Worm (Caenorhabditis elegans): ENCODE results near the gene hmit-1.3.

The hmit-1.3 gene

DNA sequence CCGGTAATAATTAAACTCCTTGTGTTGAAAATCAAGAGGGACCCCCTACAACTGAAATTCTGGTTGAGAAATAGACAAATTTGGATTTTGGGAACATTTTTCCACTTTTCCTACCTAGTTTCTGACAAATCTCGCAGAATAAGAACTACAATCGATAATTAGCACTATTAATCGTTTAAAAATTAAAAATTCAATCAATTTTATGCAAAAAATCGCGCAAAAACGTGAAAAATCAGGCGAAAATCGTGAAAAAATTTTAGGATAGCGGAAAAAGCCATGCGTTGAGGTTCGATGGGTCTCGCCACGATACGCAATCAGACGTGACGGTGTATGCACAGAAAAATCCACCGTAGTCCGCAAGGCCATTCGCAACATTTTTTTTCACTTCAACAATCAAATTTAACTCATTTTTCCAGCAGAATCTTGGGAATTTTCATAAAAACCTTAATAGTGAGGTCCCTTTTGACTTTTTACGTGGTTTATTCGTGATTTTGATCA lies 14.3 kb downstream of the hmit-1.3 start, which contains the start of gene lias-1 (continued):
- TF ChIP-seq dox-1 (GFP tag; IDR thresholded peaks at IDR 0.05) (peak; percentile 75), C17E4.6 (GFP tag; IDR thresholded peaks at IDR 0.05) (no peak), pha-4 (tag; optimal IDR thresholded peaks at IDR 0.05) (peak; percentile 31)

- peak; percentile 32; the same call in 1 of the 2 replicates for TF ChIP-seq egl-44 (GFP tag; IDR thresholded peaks at IDR 0.05)
- TF ChIP-seq ztf-3 (GFP tag; optimal IDR thresholded peaks at IDR 0.05), result no peak
Measured at ce11 chrIII:3504239-3504638, 15.2 kb downstream of the hmit-1.3 start.

ce11 chrIII:3503286-3503685 lies 16.1 kb downstream of the hmit-1.3 start, which contains the start of gene rpl-16:
Gene rpl-16, minus strand, starts transcription at chrIII:3503604.
- TF ChIP-seq madf-6 (GFP tag; IDR thresholded peaks at IDR 0.05), result peak; percentile 53; the same call in 1 of the 2 replicates
- TF ChIP-seq athp-1 (tag; optimal IDR thresholded peaks at IDR 0.05), result no peak
- no peak; the same call in 1 of the 2 replicates for TF ChIP-seq B0336.3 (GFP tag; IDR thresholded peaks at IDR 0.05)
- no peak for TF ChIP-seq Y95B8A.8 (GFP tag; IDR thresholded peaks at IDR 0.05)
- TF ChIP-seq madf-3 (GFP tag; IDR thresholded peaks at IDR 0.05), result no peak
- TF ChIP-seq attf-6 (GFP tag; IDR thresholded peaks at IDR 0.05), result 0 out of 2 replicates have a peak, but pooled peaks have one; percentile 7
- TF ChIP-seq cebp-1 (GFP tag; IDR thresholded peaks at IDR 0.05), result no peak
- TF ChIP-seq cebp-1 (tag; optimal IDR thresholded peaks at IDR 0.05), result peak; percentile 22
- no peak for TF ChIP-seq hlh-26 (GFP tag; conservative IDR thresholded peaks at IDR 0.05)
- no peak for TF ChIP-seq F23B12.7 (tag; optimal IDR thresholded peaks at IDR 0.05; ENCODE audit: insufficient read depth)
- TF ChIP-seq nfya-2 (GFP tag; IDR thresholded peaks at IDR 0.05), result no peak
- no peak for TF ChIP-seq gei-17 (GFP tag; optimal IDR thresholded peaks at IDR 0.05)
- TF ChIP-seq zfh-2 (GFP tag; conservative IDR thresholded peaks at IDR 0.05), result no peak
- no peak for TF ChIP-seq somi-1 (GFP tag; optimal IDR thresholded peaks at IDR 0.05)
- no peak for TF ChIP-seq K11D2.4 (GFP tag; IDR thresholded peaks at IDR 0.05)
- no peak; the same call in 1 of the 2 replicates for TF ChIP-seq ceh-40 (GFP tag; IDR thresholded peaks at IDR 0.05)
- TF ChIP-seq aptf-3 (GFP tag; IDR thresholded peaks at IDR 0.05), result peak; percentile 60; the same call in 1 of the 2 replicates
- no peak for TF ChIP-seq Y67H2A.10 (GFP tag; conservative IDR thresholded peaks at IDR 0.05)
- TF ChIP-seq atf-7 (tag; optimal IDR thresholded peaks at IDR 0.05), result no peak
- no peak for TF ChIP-seq lsl-1 (GFP tag; optimal IDR thresholded peaks at IDR 0.05)
- TF ChIP-seq Y79H2A.3 (GFP tag; conservative IDR thresholded peaks at IDR 0.05), result no peak
- peak; percentile 70 for TF ChIP-seq Y53G8AR.9 (GFP tag; conservative IDR thresholded peaks at IDR 0.05)
- TF ChIP-seq ztf-6 (GFP tag; IDR thresholded peaks at IDR 0.05), result no peak
- no peak for TF ChIP-seq sptf-2 (GFP tag; optimal IDR thresholded peaks at IDR 0.05)
- no peak for TF ChIP-seq ztf-3 (GFP tag; optimal IDR thresholded peaks at IDR 0.05)
- peak; percentile 18; the same call in 1 of the 2 replicates for TF ChIP-seq F33H1.4 (GFP tag; IDR thresholded peaks at IDR 0.05)
- no peak for TF ChIP-seq F52B5.7 (tag; optimal IDR thresholded peaks at IDR 0.05)
- no peak for TF ChIP-seq ztf-18 (tag; optimal IDR thresholded peaks at IDR 0.05)
- no peak for TF ChIP-seq snpc-1.3 (tag; optimal IDR thresholded peaks at IDR 0.05; ENCODE audit: insufficient read depth)
- TF ChIP-seq hmg-1.2 (GFP tag; IDR thresholded peaks at IDR 0.05), result peak; percentile 17; the same call in 1 of the 2 replicates
- no peak for TF ChIP-seq dpl-1 (GFP tag; optimal IDR thresholded peaks at IDR 0.05)
- TF ChIP-seq attf-3 (GFP tag; conservative IDR thresholded peaks at IDR 0.05), result no peak
- TF ChIP-seq fkh-3 (tag; optimal IDR thresholded peaks at IDR 0.05), result no peak
- TF ChIP-seq rec-8 (tag; optimal IDR thresholded peaks at IDR 0.05), result no peak
- no peak for TF ChIP-seq lin-40 (tag; optimal IDR thresholded peaks at IDR 0.05)
- no peak for TF ChIP-seq xnd-1 (tag; optimal IDR thresholded peaks at IDR 0.05)
- TF ChIP-seq ztf-26 (tag; optimal IDR thresholded peaks at IDR 0.05), result no peak
- TF ChIP-seq dox-1 (GFP tag; IDR thresholded peaks at IDR 0.05), result no peak
- peak; percentile 36 for TF ChIP-seq repo-1 (tag; optimal IDR thresholded peaks at IDR 0.05)
- no peak for TF ChIP-seq ceh-27 (GFP tag; optimal IDR thresholded peaks at IDR 0.05)
- 0 out of 2 replicates have a peak, but pooled peaks have one; percentile 74 for TF ChIP-seq Y56A3A.18 (GFP tag; IDR thresholded peaks at IDR 0.05)
- no peak for TF ChIP-seq unc-62 (GFP tag; optimal IDR thresholded peaks at IDR 0.05)
